Worm (Caenorhabditis elegans) whole organism, L3 larva: Measurements from ENCODE around the gene F42A10.9.

Experiments
- R02D3.7 ChIP-seq: fragments of 150-350 bp; optimal IDR thresholded peaks from 2 replicates; lab custom pipeline; 2014; ENCODE audit warnings: missing biosample characterization, missing genetic modification characterization
- ama-1 ChIP-seq: fragments of 150-350 bp; optimal IDR thresholded peaks from 2 replicates; lab custom pipeline; 2018
- ceh-28 ChIP-seq: fragments of 150-350 bp; optimal IDR thresholded peaks from 2 replicates; lab custom pipeline; 2014; ENCODE audit warnings: missing biosample characterization, missing genetic modification reagents, missing genetic modification characterization
- ceh-82 ChIP-seq: fragments of 150-350 bp; optimal IDR thresholded peaks from 2 replicates; lab custom pipeline; 2014; ENCODE audit warnings: missing biosample characterization, missing genetic modification characterization
- ceh-9 ChIP-seq: sonication (generic microtip); optimal IDR thresholded peaks from 2 replicates; lab custom pipeline; 2018; ENCODE audit warnings: missing biosample characterization, missing genetic modification characterization
- daf-12 ChIP-seq: fragments of 150-350 bp; optimal IDR thresholded peaks from 2 replicates; lab custom pipeline; 2014; ENCODE audit warnings: missing biosample characterization, missing genetic modification reagents, missing genetic modification characterization
- egl-27 ChIP-seq: sonication (generic microtip); optimal IDR thresholded peaks from 4 replicates; lab custom pipeline; 2017; ENCODE audit warnings: missing biosample characterization, missing genetic modification reagents, missing genetic modification characterization
- egl-5 ChIP-seq: fragments of 150-350 bp; optimal IDR thresholded peaks from 2 replicates; lab custom pipeline; 2017; ENCODE audit warnings: missing biosample characterization, missing genetic modification reagents, missing genetic modification characterization, inconsistent platforms
- elt-2 ChIP-seq: sonication (generic microtip); optimal IDR thresholded peaks from 2 replicates; lab custom pipeline; 2016; ENCODE audit warnings: missing genetic modification reagents, mild to moderate bottlenecking, missing genetic modification characterization, missing compliant biosample characterization
- fos-1 ChIP-seq: fragments of 150-350 bp; optimal IDR thresholded peaks from 2 replicates; lab custom pipeline; 2014; ENCODE audit warnings: missing biosample characterization, missing genetic modification characterization
- hmg-11 ChIP-seq: sonication (generic microtip); optimal IDR thresholded peaks from 2 replicates; lab custom pipeline; 2016; ENCODE audit warnings: missing genetic modification characterization, missing compliant biosample characterization
- jun-1 ChIP-seq: fragments of 150-350 bp; optimal IDR thresholded peaks from 2 replicates; lab custom pipeline; 2014; ENCODE audit warnings: missing biosample characterization, missing genetic modification reagents, missing genetic modification characterization
- lin-15B ChIP-seq: fragments of 150-350 bp; optimal IDR thresholded peaks from 2 replicates; lab custom pipeline; 2014; ENCODE audit warnings: missing biosample characterization, missing genetic modification characterization
- lin-39 ChIP-seq: fragments of 150-350 bp; optimal IDR thresholded peaks from 2 replicates; lab custom pipeline; 2018; ENCODE audit warnings: missing biosample characterization, missing genetic modification reagents, missing genetic modification characterization
- mdl-1 ChIP-seq: fragments of 150-350 bp; optimal IDR thresholded peaks from 2 replicates; lab custom pipeline; 2014; ENCODE audit warnings: missing biosample characterization, missing genetic modification characterization
- mml-1 ChIP-seq: fragments of 150-350 bp; sonication (generic microtip); optimal IDR thresholded peaks from 3 replicates; lab custom pipeline; 2014; ENCODE audit warnings: missing biosample characterization, missing genetic modification characterization
- nhr-11 ChIP-seq: fragments of 150-350 bp; optimal IDR thresholded peaks from 2 replicates; lab custom pipeline; 2014; ENCODE audit warnings: missing biosample characterization, missing genetic modification characterization
- nhr-12 ChIP-seq: fragments of 150-350 bp; optimal IDR thresholded peaks from 2 replicates; lab custom pipeline; 2014; ENCODE audit warnings: missing biosample characterization, missing genetic modification characterization
- nhr-25 ChIP-seq: sonication (generic microtip); optimal IDR thresholded peaks from 2 replicates; lab custom pipeline; 2017; ENCODE audit warnings: missing biosample characterization, missing genetic modification characterization
- nhr-43 ChIP-seq: sonication (generic microtip); optimal IDR thresholded peaks from 2 replicates; lab custom pipeline; 2016; ENCODE audit warnings: mild to moderate bottlenecking, missing genetic modification characterization, missing compliant biosample characterization; ENCODE audit not compliant: poor library complexity, severe bottlenecking
- nhr-67 ChIP-seq: fragments of 150-350 bp; optimal IDR thresholded peaks from 2 replicates; lab custom pipeline; 2014; ENCODE audit warnings: missing biosample characterization, missing genetic modification characterization
- pha-4 ChIP-seq: fragments of 150-350 bp; optimal IDR thresholded peaks from 2 replicates; lab custom pipeline; 2014; ENCODE audit warnings: missing biosample characterization, missing genetic modification reagents, missing genetic modification characterization
- pqm-1 ChIP-seq: fragments of 150-350 bp; optimal IDR thresholded peaks from 2 replicates; lab custom pipeline; 2017; ENCODE audit warnings: missing biosample characterization, missing genetic modification characterization, inconsistent platforms
- skn-1 ChIP-seq: fragments of 150-350 bp; optimal IDR thresholded peaks from 2 replicates; lab custom pipeline; 2014; ENCODE audit warnings: missing biosample characterization, missing genetic modification characterization
- unc-39 ChIP-seq: sonication (generic microtip); optimal IDR thresholded peaks from 4 replicates; lab custom pipeline; 2017; ENCODE audit warnings: missing biosample characterization, missing genetic modification characterization
- zag-1 ChIP-seq: fragments of 150-350 bp; optimal IDR thresholded peaks from 2 replicates; lab custom pipeline; 2014; ENCODE audit warnings: missing biosample characterization, missing genetic modification characterization

Gene F42A10.9

DNA sequence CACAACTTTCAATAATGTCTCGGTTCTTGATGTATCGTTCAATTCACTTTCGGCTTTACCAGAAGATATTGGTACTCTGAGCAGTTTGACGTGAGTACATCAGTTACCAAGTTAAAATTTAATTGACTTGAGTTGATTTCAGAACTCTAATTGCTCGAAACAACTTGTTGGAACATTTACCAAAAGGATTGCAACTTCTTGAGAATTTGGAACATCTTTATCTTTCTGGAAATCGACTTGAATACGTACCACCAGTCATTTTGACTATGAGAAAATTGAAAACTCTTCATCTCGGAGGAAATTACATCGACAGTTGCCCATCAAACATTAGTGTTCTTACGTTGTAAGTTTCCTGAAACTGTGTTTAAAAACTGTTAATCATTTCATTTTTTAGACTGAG lies 17.6 kb upstream of the F42A10.9 start:
- TF ChIP-seq nhr-67 = no peak
- no peak for TF ChIP-seq lin-15B (tag; lab: Kevin White, UChicago)
- no peak for TF ChIP-seq lin-39 (tag; lab: Kevin White, UChicago)
- TF ChIP-seq jun-1 (tag; lab: Kevin White, UChicago) = no peak
- TF ChIP-seq hmg-11 (tag; lab: Kevin White, UChicago) = no peak
- no peak for TF ChIP-seq fos-1
- TF ChIP-seq mml-1 = no peak
- TF ChIP-seq R02D3.7 (tag; lab: Kevin White, UChicago) = no peak
- no peak for TF ChIP-seq skn-1 (tag; lab: Kevin White, UChicago)
- no peak for TF ChIP-seq ama-1 (lab: Kevin White, UChicago)
- no peak for TF ChIP-seq nhr-11 (tag; lab: Kevin White, UChicago)
- TF ChIP-seq ceh-82 (tag; lab: Kevin White, UChicago) = no peak

DNA sequence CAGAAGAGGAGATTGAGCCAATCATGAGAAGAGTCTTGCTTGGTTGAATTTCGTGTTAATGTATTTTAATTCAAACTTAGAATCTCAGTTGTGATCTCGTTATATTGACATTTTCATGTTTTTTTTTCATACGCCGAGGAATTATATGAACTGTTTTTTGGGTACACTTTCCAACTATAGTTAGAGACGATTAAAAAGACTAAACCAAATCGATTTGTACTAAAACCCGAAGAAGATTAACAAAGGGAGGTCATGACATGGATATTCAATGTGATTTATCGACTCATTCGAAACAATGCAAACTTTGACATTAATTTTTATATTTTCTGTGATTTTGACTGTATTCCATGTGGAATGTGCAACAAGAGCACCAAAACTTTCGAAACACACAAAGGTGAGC lies 16.5 kb upstream of the F42A10.9 start, which contains the start of gene Y42G9A.2:
Gene Y42G9A.2, plus strand, starts transcription at position 284 of the 400 bp plus-strand sequence.
- TF ChIP-seq mdl-1 (tag; lab: Kevin White, UChicago) = no peak
- TF ChIP-seq egl-27 (tag; lab: Kevin White, UChicago) = no peak
- TF ChIP-seq jun-1 (tag; lab: Kevin White, UChicago) = peak; percentile 31
- peak; percentile 52 for TF ChIP-seq nhr-43 (tag; lab: Kevin White, UChicago)

DNA sequence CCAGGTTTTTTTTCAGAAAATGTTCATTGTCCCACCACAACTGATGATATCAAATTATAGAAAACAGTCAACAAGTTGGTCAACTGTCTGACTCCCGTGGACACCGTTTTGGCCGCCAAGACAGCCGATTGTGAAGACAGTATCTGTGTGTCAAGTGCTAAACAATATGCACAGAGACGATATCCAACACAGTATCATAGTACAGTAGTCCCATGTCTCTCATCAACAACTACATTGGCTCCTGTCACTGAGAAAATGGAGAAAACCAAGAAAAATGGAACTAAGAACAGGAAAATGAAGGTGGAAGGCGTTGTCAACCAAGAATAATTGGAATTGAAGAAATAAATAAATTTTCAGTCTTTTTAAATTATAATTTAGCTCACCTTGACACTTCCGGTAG lies 15.7 kb upstream of the F42A10.9 start:
- TF ChIP-seq daf-12 (tag; lab: Kevin White, UChicago) (no peak), nhr-43 (tag; lab: Kevin White, UChicago) (peak; percentile 52)

DNA sequence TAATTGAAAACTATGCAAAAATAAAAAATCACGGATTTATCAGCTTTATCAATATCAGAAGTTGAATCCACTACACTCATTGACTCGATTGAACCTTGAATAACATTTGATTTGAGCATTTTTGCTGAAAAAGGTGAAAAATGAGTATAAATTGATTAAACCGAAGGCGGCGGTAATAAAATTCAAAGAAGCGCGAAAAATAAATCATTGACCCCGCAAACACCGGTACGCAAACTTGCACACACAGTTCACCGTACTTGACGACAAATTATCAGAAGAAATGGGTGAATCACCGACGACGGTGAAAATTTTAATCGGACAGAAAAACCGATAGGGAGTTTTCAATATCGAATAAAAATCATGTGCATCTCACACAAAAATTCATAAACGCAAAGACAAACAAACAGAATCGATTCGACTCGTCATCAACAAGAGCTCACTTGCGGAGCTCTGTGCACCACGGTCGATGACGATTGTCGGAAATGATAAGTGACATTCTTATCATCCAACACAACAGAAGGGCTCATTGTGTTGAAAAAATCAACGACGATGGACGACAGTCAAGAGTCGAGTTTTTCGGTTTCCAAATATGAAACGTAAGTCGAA lies 14.8 kb upstream of the F42A10.9 start, which contains the start of the genes wht-7 and Y42G9A.1:
Gene wht-7, minus strand, starts transcription at position 131 of the 606 bp plus-strand sequence.
Gene Y42G9A.1, plus strand, starts transcription at position 495 of the 606 bp plus-strand sequence.
- TF ChIP-seq ceh-28 (peak; percentile 14), pha-4 (tag; lab: Kevin White, UChicago) (peak; percentile 8), zag-1 (no peak), elt-2 (peak; percentile 80), nhr-25 (tag; lab: Kevin White, UChicago) (no peak), pqm-1 (peak; percentile 64)
- TF ChIP-seq, all 47 proteins: peak for 4

- TF ChIP-seq nhr-43 (tag; lab: Kevin White, UChicago) = no peak
- no peak for TF ChIP-seq ceh-9
These were observed 9.8 kb upstream of the F42A10.9 start for ce11 chrIII:6154586-6154985.

ce11 chrIII:6155787-6156186 lies 8.6 kb upstream of the F42A10.9 start:
- no peak for TF ChIP-seq ceh-9
- no peak for TF ChIP-seq nhr-12 (tag; lab: Kevin White, UChicago)

DNA sequence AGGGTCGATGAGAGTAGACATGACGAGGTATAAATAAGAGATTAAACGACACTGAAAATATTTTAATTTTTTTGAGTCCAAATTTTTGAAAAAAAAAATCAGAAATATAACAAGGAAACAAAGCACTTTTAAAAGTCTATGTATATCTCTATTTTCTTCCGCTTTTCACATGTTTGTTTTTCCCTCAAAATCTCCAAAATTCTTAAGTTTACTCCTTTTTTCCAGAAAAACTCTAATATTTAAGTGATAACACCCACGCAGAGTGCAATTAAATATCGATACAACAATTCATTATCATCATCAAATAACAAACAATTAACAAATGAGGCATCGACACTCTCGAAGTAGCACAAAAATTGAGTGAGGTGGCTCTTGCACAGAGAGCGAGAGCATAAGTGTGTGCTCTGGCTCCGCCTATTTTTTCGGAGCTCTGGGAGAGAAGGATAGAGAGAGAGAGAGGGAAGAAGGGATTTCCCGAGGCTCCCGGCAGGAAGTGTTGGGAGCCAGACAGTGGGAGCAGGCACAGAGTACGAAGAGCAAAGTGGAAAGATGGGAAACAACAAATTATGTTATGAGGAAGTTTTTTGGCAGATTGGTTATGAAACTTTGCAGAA lies 6.6 kb upstream of the F42A10.9 start, which contains the start of gene anmt-2:
Gene anmt-2, minus strand, starts transcription at position 51 of the 614 bp plus-strand sequence.
- TF ChIP-seq unc-39 (tag; lab: Kevin White, UChicago) (no peak), pha-4 (tag; lab: Kevin White, UChicago) (peak; percentile 57), egl-5 (peak; percentile 35)
